Comparison of ENCODE assay signal across 1 fruit fly cellular context in genomic region chr3R:25462642-25463317, dm6.
A peak's percentile ranks its signal among the peaks of the same experiment; 100 is the strongest.
TF ChIP-seq lines count a peak whose summit lies in the region.

No protein-coding gene starts in this region.

TF ChIP-seq in whole organism, embryonic, 481 proteins besides CTCF, POLR2A, EP300 and RAD21 (continued from another document and continues in another):
- no peak for TF ChIP-seq Doc3 (GFP tag; IDR thresholded peaks at IDR 0.05; lab: Robert Waterston, UW; ENCODE audit: partially characterized antibody)
- TF ChIP-seq CG30431 (GFP tag; optimal IDR thresholded peaks at IDR 0.05; lab: Kevin White, UChicago), result no peak
- TF ChIP-seq Dek (tag; optimal IDR thresholded peaks at IDR 0.05; lab: Kevin White, UChicago), result peak; percentile 39
- TF ChIP-seq PHDP (tag; optimal IDR thresholded peaks at IDR 0.05; lab: Kevin White, UChicago), result peak; percentile 53
- no peak for TF ChIP-seq Pdp1 (GFP tag; optimal IDR thresholded peaks at IDR 0.05; lab: Kevin White, UChicago)
- peak; percentile 80 for TF ChIP-seq slbo (GFP tag; IDR thresholded peaks at IDR 0.05; lab: Robert Waterston, UW)
- no peak for TF ChIP-seq dati (GFP tag; IDR thresholded peaks at IDR 0.05; lab: Robert Waterston, UW)
- TF ChIP-seq HLHmδ (GFP tag; optimal IDR thresholded peaks at IDR 0.05; lab: Kevin White, UChicago), result no peak
- no peak for TF ChIP-seq onecut (GFP tag; IDR thresholded peaks at IDR 0.05; lab: Robert Waterston, UW)
- TF ChIP-seq Hand (GFP tag; optimal IDR thresholded peaks at IDR 0.05; lab: Kevin White, UChicago), result no peak
- no peak for TF ChIP-seq Elba2 (GFP tag; optimal IDR thresholded peaks at IDR 0.05; lab: Kevin White, UChicago)
- TF ChIP-seq NfI (GFP tag; optimal IDR thresholded peaks at IDR 0.05; lab: Kevin White, UChicago), result peak; percentile 44
- TF ChIP-seq MBD-R2 (GFP tag; IDR thresholded peaks at IDR 0.05; lab: Robert Waterston, UW), result peak; percentile 38; the same call in 1 of the 2 replicates
- peak; percentile 64 for TF ChIP-seq Atf6 (GFP tag; IDR thresholded peaks at IDR 0.05; lab: Robert Waterston, UW)
- no peak for TF ChIP-seq CG33557 (GFP tag; optimal IDR thresholded peaks at IDR 0.05; lab: Kevin White, UChicago)
- peak; percentile 89 for TF ChIP-seq nom (GFP tag; optimal IDR thresholded peaks at IDR 0.05; lab: Kevin White, UChicago)
- TF ChIP-seq so (GFP tag; IDR thresholded peaks at IDR 0.05; lab: Robert Waterston, UW), result no peak
- TF ChIP-seq caup (GFP tag; optimal IDR thresholded peaks at IDR 0.05; lab: Kevin White, UChicago; ENCODE audit: severe bottlenecking), result peak; percentile 48
- peak; percentile 71 for TF ChIP-seq CG11504 (tag; optimal IDR thresholded peaks at IDR 0.05; lab: Kevin White, UChicago)
- TF ChIP-seq HmgZ (tag; optimal IDR thresholded peaks at IDR 0.05; lab: Kevin White, UChicago), result no peak
- no peak for TF ChIP-seq unc-4 (GFP tag; IDR thresholded peaks at IDR 0.05; lab: Robert Waterston, UW; ENCODE audit: partially characterized antibody)
- TF ChIP-seq CG11085 (GFP tag; IDR thresholded peaks at IDR 0.05; lab: Robert Waterston, UW), result peak; percentile 78
- TF ChIP-seq CG8944 (GFP tag; optimal IDR thresholded peaks at IDR 0.05; lab: Kevin White, UChicago), result no peak
- TF ChIP-seq B-H1 (GFP tag; IDR thresholded peaks at IDR 0.05; lab: Robert Waterston, UW), result peak; percentile 29; the same call in 1 of the 3 replicates
- no peak for TF ChIP-seq CG17186 (GFP tag; optimal IDR thresholded peaks at IDR 0.05; lab: Kevin White, UChicago)
- TF ChIP-seq E2f2 (GFP tag; IDR thresholded peaks at IDR 0.05; lab: Robert Waterston, UW), result peak; percentile 45
- TF ChIP-seq dpn (GFP tag; optimal IDR thresholded peaks at IDR 0.05; lab: Kevin White, UChicago), result peak in 1 of 2 experiments; percentile 43
- no peak for TF ChIP-seq Scr (GFP tag; IDR thresholded peaks at IDR 0.05; lab: Robert Waterston, UW; ENCODE audit: partially characterized antibody)
- peak; percentile 28 for TF ChIP-seq CG12155 (GFP tag; optimal IDR thresholded peaks at IDR 0.05; lab: Kevin White, UChicago)
- peak; percentile 2 for TF ChIP-seq CG30403 (GFP tag; optimal IDR thresholded peaks at IDR 0.05; lab: Kevin White, UChicago)
- no peak for TF ChIP-seq disco-r (GFP tag; optimal IDR thresholded peaks at IDR 0.05; lab: Kevin White, UChicago)
- TF ChIP-seq wek (GFP tag; optimal IDR thresholded peaks at IDR 0.05; lab: Kevin White, UChicago), result no peak
- peak; percentile 79 for TF ChIP-seq stc (GFP tag; IDR thresholded peaks at IDR 0.05; lab: Robert Waterston, UW)
- no peak for TF ChIP-seq pum (GFP tag; optimal IDR thresholded peaks at IDR 0.05; lab: Kevin White, UChicago)
- no peak for TF ChIP-seq cad (GFP tag; optimal IDR thresholded peaks at IDR 0.05; lab: Kevin White, UChicago)
- peak; percentile 43 for TF ChIP-seq E2f1 (GFP tag; IDR thresholded peaks at IDR 0.05; lab: Robert Waterston, UW)
- TF ChIP-seq Meics (GFP tag; optimal IDR thresholded peaks at IDR 0.05; lab: Kevin White, UChicago), result peak; percentile 74
- TF ChIP-seq zfh2 (GFP tag; optimal IDR thresholded peaks at IDR 0.05; lab: Kevin White, UChicago), result no peak
- TF ChIP-seq Abd-B (GFP tag; optimal IDR thresholded peaks at IDR 0.05; lab: Kevin White, UChicago), result peak; percentile 13
- no peak for TF ChIP-seq CG8290 (GFP tag; optimal IDR thresholded peaks at IDR 0.05; lab: Kevin White, UChicago)
- no peak for TF ChIP-seq CG8290 (tag; optimal IDR thresholded peaks at IDR 0.05; lab: Kevin White, UChicago)
- no peak for TF ChIP-seq CG15073 (GFP tag; optimal IDR thresholded peaks at IDR 0.05; lab: Kevin White, UChicago)
- TF ChIP-seq scrt (GFP tag; optimal IDR thresholded peaks at IDR 0.05; lab: Kevin White, UChicago), result no peak
- TF ChIP-seq CG11093 (GFP tag; IDR thresholded peaks at IDR 0.05; lab: Robert Waterston, UW), result peak; percentile 63; the same call in 2 of the 3 replicates
- no peak for TF ChIP-seq gfzf (GFP tag; optimal IDR thresholded peaks at IDR 0.05; lab: Kevin White, UChicago)
- no peak for TF ChIP-seq run (tag; optimal IDR thresholded peaks at IDR 0.05; lab: Kevin White, UChicago)
- peak in 1 of 2 experiments; percentile 53 for TF ChIP-seq eve (GFP tag; optimal IDR thresholded peaks at IDR 0.05; lab: Kevin White, UChicago)
- TF ChIP-seq Six4 (GFP tag; optimal IDR thresholded peaks at IDR 0.05; lab: Kevin White, UChicago), result no peak
- no peak for TF ChIP-seq btn (GFP tag; optimal IDR thresholded peaks at IDR 0.05; lab: Kevin White, UChicago)
- no peak for TF ChIP-seq psq (GFP tag; optimal IDR thresholded peaks at IDR 0.05; lab: Kevin White, UChicago)
- TF ChIP-seq D19B (GFP tag; optimal IDR thresholded peaks at IDR 0.05; lab: Kevin White, UChicago), result peak; percentile 30
- TF ChIP-seq CG10959 (GFP tag; IDR thresholded peaks at IDR 0.05; lab: Robert Waterston, UW), result no peak
- no peak for TF ChIP-seq en (GFP tag; optimal IDR thresholded peaks at IDR 0.05; lab: Kevin White, UChicago)
- no peak for TF ChIP-seq Dll (GFP tag; IDR thresholded peaks at IDR 0.05; lab: Robert Waterston, UW; ENCODE audit: partially characterized antibody)
- TF ChIP-seq nerfin-1 (tag; optimal IDR thresholded peaks at IDR 0.05; lab: Kevin White, UChicago), result no peak
- peak; percentile 56 for TF ChIP-seq gsb (GFP tag; IDR thresholded peaks at IDR 0.05; lab: Robert Waterston, UW)
- TF ChIP-seq ro (GFP tag; IDR thresholded peaks at IDR 0.05; lab: Robert Waterston, UW), result no peak
- no peak for TF ChIP-seq Kr (GFP tag; optimal IDR thresholded peaks at IDR 0.05; lab: Kevin White, UChicago)
- no peak for TF ChIP-seq fd102C (GFP tag; optimal IDR thresholded peaks at IDR 0.05; lab: Kevin White, UChicago)
- TF ChIP-seq CG9932 (GFP tag; IDR thresholded peaks at IDR 0.05; lab: Robert Waterston, UW), result peak; percentile 76
- TF ChIP-seq lmd (GFP tag; IDR thresholded peaks at IDR 0.05; lab: Robert Waterston, UW), result no peak
- TF ChIP-seq CG6254 (GFP tag; optimal IDR thresholded peaks at IDR 0.05; lab: Kevin White, UChicago), result no peak
- TF ChIP-seq gcm (GFP tag; optimal IDR thresholded peaks at IDR 0.05; lab: Kevin White, UChicago), result no peak
- TF ChIP-seq CG3726 (GFP tag; IDR thresholded peaks at IDR 0.05; lab: Robert Waterston, UW), result no peak
- TF ChIP-seq CG9437 (GFP tag; optimal IDR thresholded peaks at IDR 0.05; lab: Kevin White, UChicago), result no peak
- no peak for TF ChIP-seq CG4730 (GFP tag; IDR thresholded peaks at IDR 0.05; lab: Robert Waterston, UW)
- peak; percentile 45 for TF ChIP-seq CG12391 (tag; optimal IDR thresholded peaks at IDR 0.05; lab: Kevin White, UChicago)
- no peak for TF ChIP-seq Bgb (GFP tag; IDR thresholded peaks at IDR 0.05; lab: Robert Waterston, UW; ENCODE audit: partially characterized antibody)
- TF ChIP-seq Hmx (GFP tag; optimal IDR thresholded peaks at IDR 0.05; lab: Kevin White, UChicago), result no peak
- no peak for TF ChIP-seq croc (GFP tag; conservative IDR thresholded peaks at IDR 0.05; lab: Robert Waterston, UW)
- TF ChIP-seq CG13624 (GFP tag; optimal IDR thresholded peaks at IDR 0.05; lab: Kevin White, UChicago), result no peak
- 0 out of 2 replicates have a peak, but pooled peaks have one; percentile 13 for TF ChIP-seq Adf1 (GFP tag; IDR thresholded peaks at IDR 0.05; lab: Robert Waterston, UW)
- TF ChIP-seq CG10565 (GFP tag; optimal IDR thresholded peaks at IDR 0.05; lab: Kevin White, UChicago), result no peak
- no peak for TF ChIP-seq aop (GFP tag; IDR thresholded peaks at IDR 0.05; lab: Robert Waterston, UW)
- TF ChIP-seq h (optimal IDR thresholded peaks at IDR 0.05; lab: Kevin White, UChicago), result no peak
- TF ChIP-seq Fer3 (tag; optimal IDR thresholded peaks at IDR 0.05; lab: Kevin White, UChicago), result peak; percentile 61
- no peak for TF ChIP-seq crc (GFP tag; optimal IDR thresholded peaks at IDR 0.05; lab: Kevin White, UChicago)
- TF ChIP-seq CG11456 (GFP tag; IDR thresholded peaks at IDR 0.05; lab: Robert Waterston, UW), result no peak
- TF ChIP-seq ftz-f1 (GFP tag; optimal IDR thresholded peaks at IDR 0.05; lab: Kevin White, UChicago), result no peak
- TF ChIP-seq CG13894 (tag; optimal IDR thresholded peaks at IDR 0.05; lab: Kevin White, UChicago), result no peak
- no peak for TF ChIP-seq CG6683 (GFP tag; optimal IDR thresholded peaks at IDR 0.05; lab: Kevin White, UChicago)
- peak; percentile 44 for TF ChIP-seq CG18262 (tag; optimal IDR thresholded peaks at IDR 0.05; lab: Kevin White, UChicago)
- TF ChIP-seq cato (GFP tag; optimal IDR thresholded peaks at IDR 0.05; lab: Kevin White, UChicago; ENCODE audit: borderline replicate concordance), result no peak
- TF ChIP-seq eyg (GFP tag; optimal IDR thresholded peaks at IDR 0.05; lab: Kevin White, UChicago), result no peak
- TF ChIP-seq seq (GFP tag; IDR thresholded peaks at IDR 0.05; lab: Robert Waterston, UW), result peak; percentile 28; the same call in 1 of the 2 replicates
- TF ChIP-seq CG12659 (GFP tag; optimal IDR thresholded peaks at IDR 0.05; lab: Kevin White, UChicago), result peak; percentile 47
- no peak for TF ChIP-seq CG2129 (GFP tag; IDR thresholded peaks at IDR 0.05; lab: Robert Waterston, UW; ENCODE audit: partially characterized antibody)
- TF ChIP-seq CG15601 (tag; optimal IDR thresholded peaks at IDR 0.05; lab: Kevin White, UChicago), result peak; percentile 15
- no peak for TF ChIP-seq CG11696 (GFP tag; IDR thresholded peaks at IDR 0.05; lab: Robert Waterston, UW)
- no peak for TF ChIP-seq vnd (GFP tag; IDR thresholded peaks at IDR 0.05; lab: Robert Waterston, UW; ENCODE audit: partially characterized antibody)
- TF ChIP-seq klu (GFP tag; IDR thresholded peaks at IDR 0.05; lab: Robert Waterston, UW), result no peak; the same call in 1 of the 2 replicates
- TF ChIP-seq CG6765 (GFP tag; optimal IDR thresholded peaks at IDR 0.05; lab: Kevin White, UChicago), result no peak
- no peak for TF ChIP-seq dm (GFP tag; optimal IDR thresholded peaks at IDR 0.05; lab: Kevin White, UChicago)
- peak; percentile 35 for TF ChIP-seq CG10366 (GFP tag; IDR thresholded peaks at IDR 0.05; lab: Robert Waterston, UW)
- no peak for TF ChIP-seq CkIIα-i1 (GFP tag; IDR thresholded peaks at IDR 0.05; lab: Robert Waterston, UW)
- no peak for TF ChIP-seq CG33213 (GFP tag; optimal IDR thresholded peaks at IDR 0.05; lab: Kevin White, UChicago)
- peak; percentile 24 for TF ChIP-seq HHEX (GFP tag; optimal IDR thresholded peaks at IDR 0.05; lab: Kevin White, UChicago)
- TF ChIP-seq CG10147 (GFP tag; optimal IDR thresholded peaks at IDR 0.05; lab: Kevin White, UChicago), result peak; percentile 45
- peak; percentile 40 for TF ChIP-seq CG12769 (tag; optimal IDR thresholded peaks at IDR 0.05; lab: Kevin White, UChicago)
- no peak for TF ChIP-seq ato (GFP tag; IDR thresholded peaks at IDR 0.05; lab: Robert Waterston, UW; ENCODE audit: partially characterized antibody)
- peak; percentile 4 for TF ChIP-seq mam (GFP tag; optimal IDR thresholded peaks at IDR 0.05; lab: Kevin White, UChicago)
- TF ChIP-seq Drgx (GFP tag; IDR thresholded peaks at IDR 0.05; lab: Robert Waterston, UW), result peak; percentile 90
- TF ChIP-seq pb (GFP tag; optimal IDR thresholded peaks at IDR 0.05; lab: Kevin White, UChicago), result no peak
- no peak; the same call in 1 of the 2 replicates for TF ChIP-seq esg (GFP tag; conservative IDR thresholded peaks at IDR 0.05; lab: Robert Waterston, UW)
- peak; percentile 46 for TF ChIP-seq Asciz (GFP tag; optimal IDR thresholded peaks at IDR 0.05; lab: Kevin White, UChicago)
- peak; percentile 82; the same call in 1 of the 2 replicates for TF ChIP-seq Rfx (GFP tag; IDR thresholded peaks at IDR 0.05; lab: Robert Waterston, UW)
- no peak for TF ChIP-seq Ssrp (tag; optimal IDR thresholded peaks at IDR 0.05; lab: Kevin White, UChicago)
- no peak for TF ChIP-seq dan (GFP tag; IDR thresholded peaks at IDR 0.05; lab: Robert Waterston, UW)
- peak; percentile 58 for TF ChIP-seq CG17568 (GFP tag; optimal IDR thresholded peaks at IDR 0.05; lab: Kevin White, UChicago)
- TF ChIP-seq Tbp (GFP tag; optimal IDR thresholded peaks at IDR 0.05; lab: Kevin White, UChicago), result no peak
- TF ChIP-seq Trl (optimal IDR thresholded peaks at IDR 0.05; lab: Kevin White, UChicago), result no peak
- TF ChIP-seq Trl (GFP tag; optimal IDR thresholded peaks at IDR 0.05; lab: Kevin White, UChicago), result no peak
- TF ChIP-seq tup (GFP tag; optimal IDR thresholded peaks at IDR 0.05; lab: Kevin White, UChicago), result no peak
- no peak for TF ChIP-seq trh (GFP tag; optimal IDR thresholded peaks at IDR 0.05; lab: Kevin White, UChicago)
- TF ChIP-seq CG7987 (GFP tag; optimal IDR thresholded peaks at IDR 0.05; lab: Kevin White, UChicago), result no peak
- no peak for TF ChIP-seq rib (GFP tag; IDR thresholded peaks at IDR 0.05; lab: Robert Waterston, UW)
- no peak for TF ChIP-seq ERR (GFP tag; optimal IDR thresholded peaks at IDR 0.05; lab: Kevin White, UChicago)
- peak; percentile 72 for TF ChIP-seq sqz (GFP tag; optimal IDR thresholded peaks at IDR 0.05; lab: Kevin White, UChicago)
- TF ChIP-seq Side (GFP tag; optimal IDR thresholded peaks at IDR 0.05; lab: Kevin White, UChicago), result no peak
- TF ChIP-seq CG8281 (tag; optimal IDR thresholded peaks at IDR 0.05; lab: Kevin White, UChicago), result no peak
- no peak for TF ChIP-seq ase (GFP tag; IDR thresholded peaks at IDR 0.05; lab: Robert Waterston, UW)
- no peak for TF ChIP-seq CG5245 (GFP tag; optimal IDR thresholded peaks at IDR 0.05; lab: Kevin White, UChicago)
- peak; percentile 44; the same call in 1 of the 2 replicates for TF ChIP-seq wdn (GFP tag; IDR thresholded peaks at IDR 0.05; lab: Robert Waterston, UW)
- no peak for TF ChIP-seq CG2116 (GFP tag; optimal IDR thresholded peaks at IDR 0.05; lab: Kevin White, UChicago)
- peak; percentile 55 for TF ChIP-seq CG13296 (GFP tag; optimal IDR thresholded peaks at IDR 0.05; lab: Kevin White, UChicago)
- TF ChIP-seq schlank (tag; optimal IDR thresholded peaks at IDR 0.05; lab: Kevin White, UChicago), result no peak
- peak; percentile 27 for TF ChIP-seq Med (GFP tag; lab: Kevin White, UChicago)
- no peak for TF ChIP-seq zen2 (GFP tag; IDR thresholded peaks at IDR 0.05; lab: Robert Waterston, UW; ENCODE audit: partially characterized antibody)
- no peak for TF ChIP-seq insv (GFP tag; optimal IDR thresholded peaks at IDR 0.05; lab: Kevin White, UChicago)
- TF ChIP-seq Rx (GFP tag; IDR thresholded peaks at IDR 0.05; lab: Robert Waterston, UW), result no peak
- TF ChIP-seq emc (GFP tag; optimal IDR thresholded peaks at IDR 0.05; lab: Kevin White, UChicago), result no peak
- TF ChIP-seq CG12942 (GFP tag; optimal IDR thresholded peaks at IDR 0.05; lab: Kevin White, UChicago), result no peak
- no peak for TF ChIP-seq hbn (GFP tag; IDR thresholded peaks at IDR 0.05; lab: Robert Waterston, UW; ENCODE audit: partially characterized antibody)
- no peak for TF ChIP-seq Antp (GFP tag; optimal IDR thresholded peaks at IDR 0.05; lab: Kevin White, UChicago)
- TF ChIP-seq cg (GFP tag; optimal IDR thresholded peaks at IDR 0.05; lab: Kevin White, UChicago), result no peak
- TF ChIP-seq CG17802 (tag; optimal IDR thresholded peaks at IDR 0.05; lab: Kevin White, UChicago), result no peak
